Fruit fly (Drosophila melanogaster) S2 (cell line): ENCODE measurements around the gene CG7025.

Experiments
- CG8478 ChIP-seq: fragments of >200 bp; optimal IDR thresholded peaks from 2 replicates; lab custom pipeline; 2018
- CTCF ChIP-seq, 2 experiments: fragments of >200 bp; optimal IDR thresholded peaks; 2 replicates each; lab custom pipeline; 2018

- TF ChIP-seq CTCF (optimal IDR thresholded peaks at IDR 0.05; lab: Kevin White, UChicago) = no peak
- TF ChIP-seq CG8478 (lab: Kevin White, UChicago) = no peak
Observed at dm6 chr2L:7726268-7726997, 34.0 kb upstream of the CG7025 start, which contains the start of gene CG13795.
